Worm (Caenorhabditis elegans): ENCODE measurements around the gene clec-174.

DNA sequence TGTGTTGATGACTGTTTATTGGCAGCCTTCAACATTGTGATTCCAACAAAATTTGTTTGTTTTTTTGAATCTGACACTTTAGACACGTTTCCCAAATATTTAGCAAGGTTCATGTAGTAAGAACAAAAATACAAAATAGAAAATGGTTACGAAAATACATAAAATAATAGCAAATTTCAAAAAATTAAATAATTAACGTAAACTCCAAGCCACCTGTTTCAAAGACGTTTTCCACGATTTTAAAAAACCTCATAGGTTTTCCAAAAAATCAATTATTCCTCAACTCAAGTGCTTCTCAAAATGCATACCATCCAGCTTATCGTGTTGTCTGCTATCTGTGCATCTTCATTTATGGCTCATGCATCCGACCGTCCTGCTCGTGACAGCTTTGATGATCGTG lies 24.1 kb downstream of the clec-174 start, which contains the start of gene F56D6.14:
- TF ChIP-seq flt-1 (GFP tag; IDR thresholded peaks at IDR 0.05), result no peak
- TF ChIP-seq ref-1 (GFP tag; conservative IDR thresholded peaks at IDR 0.05), result no peak
- TF ChIP-seq ztf-23 (GFP tag; IDR thresholded peaks at IDR 0.05), result no peak
- no peak for TF ChIP-seq med-1 (GFP tag; optimal IDR thresholded peaks at IDR 0.05; ENCODE audit: insufficient read depth)
